Fruit fly (Drosophila melanogaster) whole organism, embryonic: ENCODE results near the gene Vps4.

Experiments used
- Adf1 ChIP-seq: fragments of 200-800 bp; sonication (Bioruptor generic); IDR thresholded peaks from 2 replicates; pipeline ENCODE4 v1.3.6; 2022; ENCODE audit warnings: missing biosample characterization, missing genetic modification characterization
- Atf3 ChIP-seq: fragments of 200-800 bp; sonication (Bioruptor generic); optimal IDR thresholded peaks from 3 replicates; lab custom pipeline; 2016; ENCODE audit warnings: missing biosample characterization, missing genetic modification characterization
- CG11247 ChIP-seq: fragments of 200-800 bp; sonication (Bioruptor generic); IDR thresholded peaks from 2 replicates; pipeline ENCODE4 v1.3.6; 2022; ENCODE audit warnings: missing biosample characterization, missing genetic modification characterization
- CG11695 ChIP-seq: fragments of 200-800 bp; sonication (Bioruptor generic); IDR thresholded peaks from 3 replicates; pipeline ENCODE4 v1.3.6; 2022; ENCODE audit warnings: missing biosample characterization, missing genetic modification characterization
- CG11723 ChIP-seq: fragments of 200-800 bp; sonication (Bioruptor generic); optimal IDR thresholded peaks from 2 replicates; lab custom pipeline; 2017; ENCODE audit warnings: missing biosample characterization, mild to moderate bottlenecking, missing genetic modification characterization
- CG15269 ChIP-seq: fragments of 200-800 bp; sonication (Bioruptor generic); optimal IDR thresholded peaks from 2 replicates; lab custom pipeline; 2018; ENCODE audit warnings: missing biosample characterization, mild to moderate bottlenecking, missing genetic modification characterization, moderate library complexity
- CG15479 ChIP-seq: fragments of 200-800 bp; sonication (Bioruptor generic); optimal IDR thresholded peaks from 3 replicates; lab custom pipeline; 2019; ENCODE audit warnings: missing biosample characterization, mild to moderate bottlenecking, missing genetic modification characterization, moderate library complexity
- CG15696 ChIP-seq: fragments of 200-800 bp; sonication (Bioruptor generic); optimal IDR thresholded peaks from 2 replicates; lab custom pipeline; 2019; ENCODE audit warnings: missing biosample characterization, mild to moderate bottlenecking, missing genetic modification characterization, moderate library complexity
- CG17186 ChIP-seq: fragments of 200-800 bp; sonication (Bioruptor generic); optimal IDR thresholded peaks from 3 replicates; lab custom pipeline; 2017; ENCODE audit warnings: missing biosample characterization, missing genetic modification reagents, missing genetic modification characterization
- CG17802 ChIP-seq: fragments of 200-800 bp; sonication (Bioruptor generic); optimal IDR thresholded peaks from 2 replicates; lab custom pipeline; 2018; ENCODE audit warnings: missing biosample characterization, mild to moderate bottlenecking, missing genetic modification characterization, moderate library complexity
- CG1832 ChIP-seq: fragments of 200-800 bp; sonication (Bioruptor generic); optimal IDR thresholded peaks from 2 replicates; lab custom pipeline; 2017; ENCODE audit warnings: missing biosample characterization, mild to moderate bottlenecking, missing genetic modification characterization, inconsistent platforms
- CG2889 ChIP-seq: fragments of 200-800 bp; sonication (Bioruptor generic); IDR thresholded peaks from 3 replicates; pipeline ENCODE4 v1.3.6; 2022; ENCODE audit warnings: missing biosample characterization, missing genetic modification characterization
- CG43689 ChIP-seq: fragments of 200-800 bp; sonication (Bioruptor generic); IDR thresholded peaks from 2 replicates; pipeline ENCODE4 v1.3.6; 2022; ENCODE audit warnings: missing biosample characterization, missing genetic modification characterization
- CG4404 ChIP-seq: fragments of 200-800 bp; sonication (Bioruptor generic); IDR thresholded peaks from 2 replicates; pipeline ENCODE4 v1.3.6; 2022; ENCODE audit warnings: missing biosample characterization, missing genetic modification characterization
- CG6791 ChIP-seq: fragments of 200-800 bp; sonication (Bioruptor generic); IDR thresholded peaks from 3 replicates; pipeline ENCODE4 v1.3.6; 2022; ENCODE audit warnings: missing biosample characterization, missing genetic modification characterization; ENCODE audit not compliant: partially characterized antibody
- CG9215 ChIP-seq: fragments of 200-800 bp; sonication (Bioruptor generic); IDR thresholded peaks from 2 replicates; pipeline ENCODE4 v1.3.6; 2022; ENCODE audit warnings: missing biosample characterization, missing genetic modification characterization
- CG9876 ChIP-seq: fragments of 200-800 bp; sonication (Bioruptor generic); optimal IDR thresholded peaks from 2 replicates; lab custom pipeline; 2016; ENCODE audit warnings: missing biosample characterization, missing genetic modification characterization
- CTCF ChIP-seq: fragments of 200-800 bp; sonication (Bioruptor generic); optimal IDR thresholded peaks from 2 replicates; lab custom pipeline; 2017; ENCODE audit warnings: missing biosample characterization, mild to moderate bottlenecking, missing genetic modification characterization, moderate library complexity
- Dad ChIP-seq: fragments of 200-800 bp; sonication (Bioruptor generic); optimal IDR thresholded peaks from 3 replicates; lab custom pipeline; 2016; ENCODE audit warnings: missing biosample characterization, missing genetic modification characterization
- Dref ChIP-seq: fragments of 200-800 bp; sonication (Bioruptor generic); IDR thresholded peaks from 2 replicates; pipeline ENCODE4 v1.3.6; 2022; ENCODE audit warnings: missing biosample characterization, missing genetic modification characterization
- Elba2 ChIP-seq: fragments of 200-800 bp; sonication (Bioruptor generic); optimal IDR thresholded peaks from 3 replicates; lab custom pipeline; 2016; ENCODE audit warnings: missing biosample characterization, missing genetic modification characterization
- HLH4C ChIP-seq: fragments of 200-800 bp; sonication (Bioruptor generic); IDR thresholded peaks from 3 replicates; pipeline ENCODE4 v1.3.6; 2022; ENCODE audit warnings: missing biosample characterization, missing genetic modification characterization; ENCODE audit not compliant: partially characterized antibody
- Hr3 ChIP-seq: fragments of 200-800 bp; sonication (Bioruptor generic); optimal IDR thresholded peaks from 3 replicates; lab custom pipeline; 2016; ENCODE audit warnings: missing biosample characterization, missing genetic modification characterization
- Jarid2 ChIP-seq: fragments of 200-800 bp; sonication (Bioruptor generic); optimal IDR thresholded peaks from 3 replicates; lab custom pipeline; 2017; ENCODE audit warnings: mild to moderate bottlenecking, missing biosample characterization, missing genetic modification reagents, missing genetic modification characterization
- Max ChIP-seq: fragments of 200-800 bp; sonication (Bioruptor generic); optimal IDR thresholded peaks from 2 replicates; lab custom pipeline; 2016; ENCODE audit warnings: missing biosample characterization, mild to moderate bottlenecking, missing genetic modification characterization
- Med ChIP-seq: fragments of 200-800 bp; sonication (Bioruptor generic); peaks from one replicate; lab custom pipeline; 2016; ENCODE audit warnings: missing biosample characterization, missing genetic modification characterization, mild to moderate bottlenecking, inconsistent platforms, moderate library complexity
- Ravus ChIP-seq: fragments of 200-800 bp; sonication (Bioruptor generic); IDR thresholded peaks from 2 replicates; pipeline ENCODE4 v1.3.6; 2022; ENCODE audit warnings: missing biosample characterization, missing genetic modification characterization
- Scr ChIP-seq: fragments of 200-800 bp; sonication (Bioruptor generic); IDR thresholded peaks from 2 replicates; pipeline ENCODE4 v1.3.6; 2022; ENCODE audit warnings: missing biosample characterization, missing genetic modification characterization; ENCODE audit not compliant: partially characterized antibody
- ase ChIP-seq: fragments of 200-800 bp; sonication (Bioruptor generic); IDR thresholded peaks from 3 replicates; pipeline ENCODE4 v1.3.6; 2022; ENCODE audit warnings: missing biosample characterization, missing genetic modification characterization
- bigmax ChIP-seq: fragments of 200-800 bp; sonication (Bioruptor generic); optimal IDR thresholded peaks from 2 replicates; lab custom pipeline; 2018; ENCODE audit warnings: missing biosample characterization, mild to moderate bottlenecking, missing genetic modification characterization
- cad ChIP-seq: fragments of >200 bp; optimal IDR thresholded peaks from 2 replicates; lab custom pipeline; 2017; ENCODE audit warnings: missing biosample characterization, missing genetic modification characterization
- chinmo ChIP-seq: fragments of 200-800 bp; sonication (Bioruptor generic); IDR thresholded peaks from 4 replicates; pipeline ENCODE4 v1.3.6; 2022; ENCODE audit warnings: missing biosample characterization, missing genetic modification characterization; ENCODE audit not compliant: partially characterized antibody
- dimm ChIP-seq: fragments of 200-800 bp; sonication (Bioruptor generic); IDR thresholded peaks from 2 replicates; pipeline ENCODE4 v1.3.6; 2022; ENCODE audit warnings: missing biosample characterization, missing genetic modification characterization
- eve ChIP-seq, 2 experiments: fragments of >200 bp; optimal IDR thresholded peaks; 2 replicates each; lab custom pipeline; 2017; ENCODE audit warnings: missing biosample characterization in 2 of 2, missing genetic modification characterization in 2 of 2
- hb ChIP-seq: fragments of 200-800 bp; sonication (Bioruptor generic); IDR thresholded peaks from 3 replicates; pipeline ENCODE4 v1.3.6; 2022; ENCODE audit warnings: missing biosample characterization, missing genetic modification characterization; ENCODE audit not compliant: partially characterized antibody
- insv ChIP-seq, 2 experiments: fragments of 200-800 bp; sonication (Bioruptor generic); optimal IDR thresholded peaks; 3 replicates each; lab custom pipeline; 2016 to 2018; ENCODE audit warnings: missing biosample characterization in 2 of 2, missing genetic modification characterization in 2 of 2
- lov ChIP-seq, 2 experiments: fragments of 200-800 bp in 1 of 2; fragments of >200 bp in 1 of 2; sonication (Bioruptor generic) in 1 of 2; IDR thresholded peaks in 1 of 2; optimal IDR thresholded peaks in 1 of 2; 2 replicates in 1 of 2; 3 replicates in 1 of 2; pipeline versions ENCODE4 v1.3.6 to Lab custom; 2017 to 2022; ENCODE audit warnings: missing biosample characterization in 1 of 2, missing genetic modification characterization in 1 of 2
- nmo ChIP-seq: fragments of 200-800 bp; sonication (Bioruptor generic); optimal IDR thresholded peaks from 2 replicates; lab custom pipeline; 2018; ENCODE audit warnings: missing biosample characterization, mild to moderate bottlenecking, missing genetic modification characterization, moderate library complexity
- pita ChIP-seq: fragments of 200-800 bp; sonication (Bioruptor generic); optimal IDR thresholded peaks from 2 replicates; lab custom pipeline; 2017; ENCODE audit warnings: missing biosample characterization, mild to moderate bottlenecking, missing genetic modification characterization
- sens ChIP-seq: fragments of 200-800 bp; sonication (Bioruptor generic); peaks from one replicate; lab custom pipeline; 2016; ENCODE audit warnings: missing biosample characterization, missing genetic modification characterization
- stwl ChIP-seq: fragments of 200-800 bp; sonication (Bioruptor generic); optimal IDR thresholded peaks from 3 replicates; lab custom pipeline; 2018; ENCODE audit warnings: missing biosample characterization, mild to moderate bottlenecking, missing genetic modification characterization, moderate library complexity
- tgo ChIP-seq: fragments of 200-800 bp; sonication (Bioruptor generic); IDR thresholded peaks from 3 replicates; pipeline ENCODE4 v1.3.6; 2022; ENCODE audit warnings: missing biosample characterization, missing genetic modification characterization

The Vps4 gene

DNA sequence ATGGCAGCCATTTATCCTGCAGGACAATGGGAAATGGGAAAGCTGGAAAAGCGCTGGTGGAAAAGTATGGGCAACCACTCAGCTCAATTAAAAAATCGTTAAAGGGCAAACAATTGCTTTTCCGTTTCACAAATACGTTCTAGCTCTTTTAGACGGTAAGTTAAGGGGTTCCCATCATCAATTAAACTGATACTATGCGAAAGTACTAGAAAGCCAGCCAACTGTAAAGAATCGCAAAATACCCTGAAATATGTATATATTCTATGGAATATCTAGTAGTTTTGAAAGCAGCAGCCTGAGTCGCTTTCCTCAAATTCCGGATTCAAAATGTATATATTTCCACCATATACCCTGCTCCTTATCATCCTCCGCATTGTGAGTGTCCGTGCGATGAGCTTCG is 24.1 kb upstream of the Vps4 start, which contains the start of gene CG12985 (continued):
- TF ChIP-seq CG1832 (GFP tag; lab: Kevin White, UChicago) (no peak), CG9215 (GFP tag; lab: Robert Waterston, UW) (no peak), CG43689 (GFP tag; lab: Robert Waterston, UW) (no peak), hb (no peak)

DNA sequence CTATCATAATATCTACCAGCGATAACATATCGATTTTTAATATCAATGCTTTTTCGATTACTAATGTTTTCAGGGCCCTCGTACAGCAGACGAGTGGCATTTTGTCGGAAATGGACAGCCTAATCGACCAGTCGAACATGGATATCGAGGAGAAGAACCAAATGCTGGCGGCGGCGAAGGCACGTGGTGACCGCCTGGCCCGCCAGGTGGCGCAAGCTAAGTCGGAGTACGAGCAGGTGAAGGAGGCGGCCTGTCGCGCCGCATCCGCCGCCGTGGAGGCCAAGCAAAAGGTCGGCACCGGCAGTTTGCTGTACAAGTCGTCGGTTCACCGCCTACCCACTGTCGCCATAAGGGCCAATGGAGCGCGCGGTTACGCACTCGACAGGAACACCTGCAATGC is 22.9 kb upstream of the Vps4 start:
- TF ChIP-seq CG15269 (tag; lab: Kevin White, UChicago) (no peak), CG2889 (GFP tag; lab: Robert Waterston, UW) (0 out of 3 replicates have a peak, but pooled peaks have one; percentile 10), CG15696 (tag; lab: Kevin White, UChicago) (no peak), CG9876 (GFP tag; lab: Kevin White, UChicago) (no peak), Hr3 (GFP tag; lab: Kevin White, UChicago) (no peak), CG4404 (no peak), CG11695 (GFP tag; lab: Robert Waterston, UW) (no peak), pita (peak; percentile 24), lov (optimal IDR thresholded peaks at IDR 0.05; lab: Kevin White, UChicago) (no peak), lov (GFP tag; IDR thresholded peaks at IDR 0.05; lab: Robert Waterston, UW) (0 out of 3 replicates have a peak, but pooled peaks have one; percentile 24), Dref (GFP tag; lab: Robert Waterston, UW) (no peak), CTCF (GFP tag; lab: Kevin White, UChicago) (peak; percentile 89), nmo (GFP tag; lab: Kevin White, UChicago) (no peak), stwl (tag; lab: Kevin White, UChicago) (peak; percentile 31), Max (no peak), Med (peak; percentile 53), eve (GFP tag; optimal IDR thresholded peaks at IDR 0.05; lab: Kevin White, UChicago) (no peak), HLH4C (0 out of 3 replicates have a peak, but pooled peaks have one; percentile 40), Jarid2 (GFP tag; lab: Kevin White, UChicago) (no peak), CG6791 (GFP tag; lab: Robert Waterston, UW) (peak; percentile 50; the same call in 1 of the 3 replicates)

DNA sequence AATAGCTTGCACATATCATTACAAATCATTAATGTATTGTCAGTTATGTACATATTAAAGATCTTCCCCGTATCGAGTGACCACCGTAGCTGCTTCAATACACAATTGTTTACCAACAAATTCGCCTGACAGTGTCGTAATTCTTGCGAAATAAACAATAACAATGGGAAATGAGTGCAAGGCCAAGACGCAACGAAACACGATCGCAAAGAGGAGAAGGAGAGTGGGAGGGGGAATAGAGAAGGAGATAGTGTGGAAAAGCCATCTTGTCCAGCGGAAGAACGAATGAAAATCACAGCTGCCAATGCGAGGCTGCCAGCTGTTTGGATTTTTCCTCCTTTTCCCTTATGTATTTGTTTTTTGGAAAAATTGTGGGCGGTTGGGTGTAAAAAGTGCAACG is 22.2 kb upstream of the Vps4 start:
- TF ChIP-seq stwl (tag; lab: Kevin White, UChicago): peak; percentile 20
- TF ChIP-seq chinmo (GFP tag; lab: Robert Waterston, UW): 0 out of 4 replicates have a peak, but pooled peaks have one; percentile 62
- TF ChIP-seq CG11723 (GFP tag; lab: Kevin White, UChicago): no peak
- TF ChIP-seq Dad (GFP tag; lab: Kevin White, UChicago): no peak
- TF ChIP-seq CG15479 (GFP tag; lab: Kevin White, UChicago): peak; percentile 30
- no peak for TF ChIP-seq Adf1 (GFP tag; lab: Robert Waterston, UW)
- peak; percentile 55 for TF ChIP-seq sens (GFP tag; lab: Kevin White, UChicago)

DNA sequence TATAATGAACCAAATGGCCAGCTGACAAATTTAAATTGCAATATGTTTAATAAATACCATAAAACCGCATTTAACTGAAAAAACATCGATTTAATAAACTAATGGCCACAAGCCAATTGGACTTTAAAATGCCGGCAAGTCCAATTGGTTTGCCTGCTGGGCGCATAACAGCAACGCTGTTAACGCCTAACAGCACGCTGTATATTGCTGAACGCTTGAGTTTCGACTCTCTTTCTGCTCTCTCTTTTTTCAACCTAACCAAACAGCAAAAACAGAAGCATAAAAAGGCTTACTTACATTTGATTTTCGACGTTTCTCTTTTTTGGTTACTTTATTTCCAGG is 21.4 kb upstream of the Vps4 start:
- no peak for TF ChIP-seq Scr (GFP tag; lab: Robert Waterston, UW)
- no peak for TF ChIP-seq CG17802
- TF ChIP-seq CG11247 (GFP tag; lab: Robert Waterston, UW): no peak
- TF ChIP-seq CG17186 (GFP tag; lab: Kevin White, UChicago): peak; percentile 98
- peak; percentile 29 for TF ChIP-seq cad (GFP tag; lab: Kevin White, UChicago)
- TF ChIP-seq tgo (GFP tag; lab: Robert Waterston, UW): no peak
- peak; percentile 78 to 96 for TF ChIP-seq insv (GFP tag; optimal IDR thresholded peaks at IDR 0.05; lab: Kevin White, UChicago)
- TF ChIP-seq ase (GFP tag; lab: Robert Waterston, UW): no peak
- TF ChIP-seq bigmax: peak; percentile 95
- TF ChIP-seq Atf3 (GFP tag; lab: Kevin White, UChicago): no peak
- no peak for TF ChIP-seq Jarid2 (GFP tag; lab: Kevin White, UChicago)
- TF ChIP-seq eve (GFP tag; optimal IDR thresholded peaks at IDR 0.05; lab: Kevin White, UChicago): peak in 1 of 2 experiments; percentile 70
- TF ChIP-seq Elba2 (GFP tag; lab: Kevin White, UChicago): peak; percentile 48
- no peak for TF ChIP-seq dimm (GFP tag; lab: Robert Waterston, UW)
- TF ChIP-seq Ravus (GFP tag; lab: Robert Waterston, UW): no peak
